Worm (Caenorhabditis elegans) whole organism, L1 larva: ENCODE results near the gene EEED8.13.

Experiments
- alr-1 ChIP-seq: fragments of 200-800 bp; sonication (Bioruptor generic); optimal IDR thresholded peaks from 2 replicates; lab custom pipeline; 2018; ENCODE audit warnings: borderline replicate concordance, mild to moderate bottlenecking, missing genetic modification characterization, missing compliant biosample characterization
- aly-2 ChIP-seq: fragments of 150-350 bp; optimal IDR thresholded peaks from 2 replicates; lab custom pipeline; 2014; ENCODE audit warnings: missing biosample characterization, missing genetic modification characterization
- efl-1 ChIP-seq, 4 experiments: fragments of 150-350 bp; optimal IDR thresholded peaks in 3 of 4; peaks in 1 of 4; 1 replicate in 1 of 4; 2 replicates in 3 of 4; lab custom pipeline; 2014; ENCODE audit warnings: missing biosample characterization in 2 of 4, missing genetic modification characterization in 2 of 4, missing genetic modification reagents in 2 of 4
- jun-1 ChIP-seq: fragments of 150-350 bp; optimal IDR thresholded peaks from 2 replicates; lab custom pipeline; 2014; ENCODE audit warnings: missing biosample characterization, missing genetic modification reagents, missing genetic modification characterization
- lin-39 ChIP-seq: fragments of 150-350 bp; optimal IDR thresholded peaks from 2 replicates; lab custom pipeline; 2014; ENCODE audit warnings: missing biosample characterization, missing genetic modification reagents, missing genetic modification characterization
- nhr-19 ChIP-seq: fragments of 200-800 bp; sonication (Bioruptor generic); conservative IDR thresholded peaks from 2 replicates; pipeline ENCODE4 v1.3.6; 2022; ENCODE audit warnings: missing genetic modification characterization, missing compliant biosample characterization
- nhr-20 ChIP-seq: sonication (generic microtip); optimal IDR thresholded peaks from 2 replicates; lab custom pipeline; 2016; ENCODE audit warnings: mild to moderate bottlenecking, missing genetic modification characterization, missing compliant biosample characterization
- nhr-76 ChIP-seq: sonication (generic microtip); optimal IDR thresholded peaks from 2 replicates; lab custom pipeline; 2017; ENCODE audit warnings: missing biosample characterization, missing genetic modification characterization
- nhr-77 ChIP-seq: fragments of 150-350 bp; optimal IDR thresholded peaks from 2 replicates; lab custom pipeline; 2014; ENCODE audit warnings: missing biosample characterization, missing genetic modification characterization
- skn-1 ChIP-seq: fragments of 150-350 bp; optimal IDR thresholded peaks from 2 replicates; lab custom pipeline; 2014; ENCODE audit warnings: missing biosample characterization, missing genetic modification characterization
- unc-62 ChIP-seq: fragments of 150-350 bp; optimal IDR thresholded peaks from 2 replicates; lab custom pipeline; 2014; ENCODE audit warnings: missing biosample characterization, missing genetic modification reagents, missing genetic modification characterization

- TF ChIP-seq nhr-77 (no peak), jun-1 (tag; lab: Kevin White, UChicago) (no peak), nhr-20 (tag; lab: Kevin White, UChicago) (no peak), nhr-19 (GFP tag; lab: Robert Waterston, UW) (no peak), aly-2 (tag; lab: Kevin White, UChicago) (no peak), unc-62 (GFP tag; lab: Kevin White, UChicago) (no peak), nhr-76 (no peak), skn-1 (tag; lab: Kevin White, UChicago) (no peak), alr-1 (no peak), efl-1 (optimal IDR thresholded peaks at IDR 0.05; lab: Kevin White, UChicago) (no peak), efl-1 (GFP tag; optimal IDR thresholded peaks at IDR 0.05 in 1 of 2; lab: Kevin White, UChicago) (no peak), lin-39 (tag; lab: Kevin White, UChicago) (no peak)
These were observed 48.5 kb upstream of the EEED8.13 start for ce11 chrII:5460911-5461310.
